Worm (Caenorhabditis elegans) whole organism, early embryonic: ENCODE results near the gene pigm-1.

Source experiments
- F13C5.2 ChIP-seq: sonication (generic microtip); optimal IDR thresholded peaks from 2 replicates; lab custom pipeline; 2017; ENCODE audit warnings: mild to moderate bottlenecking, missing genetic modification characterization, inconsistent platforms, missing compliant biosample characterization
- aly-1 ChIP-seq: sonication (generic microtip); optimal IDR thresholded peaks from 2 replicates; lab custom pipeline; 2016; ENCODE audit warnings: missing genetic modification characterization, missing compliant biosample characterization
- ama-1 ChIP-seq: fragments of 150-350 bp; optimal IDR thresholded peaks from 2 replicates; lab custom pipeline; 2014
- ceh-13 ChIP-seq: fragments of 200-800 bp; sonication (Bioruptor generic); optimal IDR thresholded peaks from 2 replicates; lab custom pipeline; 2018; ENCODE audit warnings: mild to moderate bottlenecking, missing genetic modification characterization, missing compliant biosample characterization
- ets-7 ChIP-seq: sonication (generic microtip); optimal IDR thresholded peaks from 2 replicates; lab custom pipeline; 2016; ENCODE audit warnings: missing genotype, missing genetic modification characterization, missing compliant biosample characterization
- flt-1 ChIP-seq: fragments of 200-800 bp; sonication (Bioruptor generic); IDR thresholded peaks from 2 replicates; pipeline ENCODE4 v1.3.6; 2022; ENCODE audit warnings: missing genetic modification characterization, missing compliant biosample characterization
- hmg-4 ChIP-seq: fragments of 200-800 bp; sonication (Bioruptor generic); optimal IDR thresholded peaks from 2 replicates; lab custom pipeline; 2018; ENCODE audit warnings: mild to moderate bottlenecking, missing genetic modification characterization, missing compliant biosample characterization
- pes-1 ChIP-seq: fragments of 200-800 bp; sonication (Bioruptor generic); IDR thresholded peaks from 2 replicates; pipeline ENCODE4 v1.3.6; 2022; ENCODE audit warnings: missing genetic modification reagents, missing genetic modification characterization, missing compliant biosample characterization
- scrt-1 ChIP-seq: fragments of 200-800 bp; sonication (Bioruptor generic); IDR thresholded peaks from 2 replicates; pipeline ENCODE4 v1.3.6; 2022; ENCODE audit warnings: missing genetic modification characterization, missing compliant biosample characterization
- tbx-11 ChIP-seq: fragments of 200-800 bp; sonication (Bioruptor generic); IDR thresholded peaks from 2 replicates; pipeline ENCODE4 v1.3.6; 2022; ENCODE audit warnings: missing genetic modification characterization, missing compliant biosample characterization

- no peak for TF ChIP-seq tbx-11 (GFP tag; lab: Robert Waterston, UW)
- no peak for TF ChIP-seq ama-1 (lab: Kevin White, UChicago)
- no peak for TF ChIP-seq F13C5.2 (tag; lab: Kevin White, UChicago)
- no peak for TF ChIP-seq ets-7 (tag; lab: Kevin White, UChicago)
- no peak for TF ChIP-seq flt-1 (GFP tag; lab: Robert Waterston, UW)
- TF ChIP-seq hmg-4 (GFP tag; lab: Kevin White, UChicago), result no peak
- no peak for TF ChIP-seq pes-1 (GFP tag; lab: Robert Waterston, UW)
- no peak for TF ChIP-seq scrt-1 (GFP tag; lab: Robert Waterston, UW)
- no peak for TF ChIP-seq ceh-13 (GFP tag; lab: Kevin White, UChicago)
- no peak for TF ChIP-seq aly-1 (tag; lab: Kevin White, UChicago)
Observed at ce11 chrII:11307953-11308352, 40.3 kb upstream of the pigm-1 start.
